Worm (Caenorhabditis elegans) whole organism, L4/young adult: ENCODE measurements around the gene R09F10.8.

Experiments used
- W03F9.2 ChIP-seq: fragments of 150-350 bp; optimal IDR thresholded peaks from 2 replicates; lab custom pipeline; 2014; ENCODE audit warnings: missing biosample characterization, missing genetic modification characterization
- dao-5 ChIP-seq: sonication (generic microtip); optimal IDR thresholded peaks from 2 replicates; lab custom pipeline; 2016; ENCODE audit warnings: missing genotype, missing genetic modification characterization, moderate library complexity, missing compliant biosample characterization
- him-1 ChIP-seq: sonication (generic microtip); optimal IDR thresholded peaks from 2 replicates; lab custom pipeline; 2016; ENCODE audit warnings: missing genotype, missing genetic modification reagents, missing genetic modification characterization, missing compliant biosample characterization

R09F10.8 gene

ce11 chrX:8285169-8285796 lies 41.0 kb downstream of the R09F10.8 start, which contains the start of the genes fis-2 and F13B9.2:
fis-2 (minus strand) TSS chrX:8285219.
F13B9.2 (plus strand) TSS chrX:8285683.
- TF ChIP-seq dao-5 (tag; lab: Kevin White, UChicago), result no peak
- TF ChIP-seq him-1 (tag; lab: Kevin White, UChicago), result no peak
- TF ChIP-seq W03F9.2, result no peak

- TF ChIP-seq him-1 (tag; lab: Kevin White, UChicago), result no peak
- TF ChIP-seq dao-5 (tag; lab: Kevin White, UChicago), result no peak
- no peak for TF ChIP-seq W03F9.2
Observed at ce11 chrX:8284003-8284402, 42.2 kb downstream of the R09F10.8 start.

ce11 chrX:8276984-8277383 lies 49.3 kb downstream of the R09F10.8 start:
- TF ChIP-seq dao-5 (tag; lab: Kevin White, UChicago) (no peak), him-1 (tag; lab: Kevin White, UChicago) (no peak), W03F9.2 (no peak)

ce11 chrX:8276333-8276732 lies 49.9 kb downstream of the R09F10.8 start:
- TF ChIP-seq him-1 (tag; lab: Kevin White, UChicago) (no peak), dao-5 (tag; lab: Kevin White, UChicago) (no peak), W03F9.2 (no peak)
